Fruit fly (Drosophila melanogaster) whole organism, embryonic: ENCODE results near the gene Cpr65Au.
A peak's percentile ranks its signal among the peaks of the same experiment; 100 is the strongest.

ENCODE experiments used
- Adf1 ChIP-seq: fragments of 200-800 bp; sonication (Bioruptor generic); IDR thresholded peaks from 2 replicates; pipeline ENCODE4 v1.3.6; 2022; ENCODE audit warnings: missing biosample characterization, missing genetic modification characterization
- Atf6 ChIP-seq: fragments of 200-800 bp; sonication (Bioruptor generic); IDR thresholded peaks from 2 replicates; pipeline ENCODE4 v1.3.6; 2022; ENCODE audit warnings: missing biosample characterization, missing genetic modification characterization
- B-H2 ChIP-seq: fragments of 200-800 bp; sonication (Bioruptor generic); optimal IDR thresholded peaks from 2 replicates; lab custom pipeline; 2018; ENCODE audit warnings: missing biosample characterization, mild to moderate bottlenecking, missing genetic modification characterization
- CG10147 ChIP-seq: fragments of 200-800 bp; sonication (Bioruptor generic); optimal IDR thresholded peaks from 2 replicates; lab custom pipeline; 2019; ENCODE audit warnings: missing biosample characterization, mild to moderate bottlenecking, missing genetic modification characterization, moderate library complexity
- CG10979 ChIP-seq: fragments of 200-800 bp; sonication (Bioruptor generic); optimal IDR thresholded peaks from 2 replicates; lab custom pipeline; 2018; ENCODE audit warnings: missing biosample characterization, mild to moderate bottlenecking, missing genetic modification characterization, moderate library complexity
- CG13624 ChIP-seq: fragments of 200-800 bp; sonication (Bioruptor generic); optimal IDR thresholded peaks from 2 replicates; lab custom pipeline; 2016; ENCODE audit warnings: missing biosample characterization, missing genetic modification characterization
- CG14965 ChIP-seq: fragments of 200-800 bp; sonication (Bioruptor generic); optimal IDR thresholded peaks from 2 replicates; lab custom pipeline; 2016; ENCODE audit warnings: missing biosample characterization, missing genetic modification characterization, borderline replicate concordance
- CG15073 ChIP-seq: fragments of 200-800 bp; sonication (Bioruptor generic); optimal IDR thresholded peaks from 2 replicates; lab custom pipeline; 2016; ENCODE audit warnings: missing biosample characterization, missing genetic modification characterization
- CG17829 ChIP-seq: fragments of 200-800 bp; optimal IDR thresholded peaks from 2 replicates; lab custom pipeline; 2019; ENCODE audit warnings: missing biosample characterization, mild to moderate bottlenecking, missing genetic modification characterization, moderate library complexity
- CG18619 ChIP-seq: fragments of 200-800 bp; sonication (Bioruptor generic); optimal IDR thresholded peaks from 3 replicates; lab custom pipeline; 2017; ENCODE audit warnings: missing biosample characterization, mild to moderate bottlenecking, missing genetic modification characterization
- CG30403 ChIP-seq: fragments of 200-800 bp; sonication (Bioruptor generic); optimal IDR thresholded peaks from 3 replicates; lab custom pipeline; 2016; ENCODE audit warnings: missing biosample characterization, missing genetic modification characterization
- CG3065 ChIP-seq: fragments of 200-800 bp; sonication (Bioruptor generic); optimal IDR thresholded peaks from 2 replicates; lab custom pipeline; 2016; ENCODE audit warnings: missing biosample characterization, missing genetic modification characterization
- CG31365 ChIP-seq: fragments of 200-800 bp; sonication (Bioruptor generic); optimal IDR thresholded peaks from 2 replicates; lab custom pipeline; 2018; ENCODE audit warnings: missing biosample characterization, mild to moderate bottlenecking, missing genetic modification characterization
- CG4404 ChIP-seq: fragments of 200-800 bp; sonication (Bioruptor generic); IDR thresholded peaks from 2 replicates; pipeline ENCODE4 v1.3.6; 2022; ENCODE audit warnings: missing biosample characterization, missing genetic modification characterization
- CG5953 ChIP-seq: fragments of 200-800 bp; sonication (Bioruptor generic); IDR thresholded peaks from 2 replicates; pipeline ENCODE4 v1.3.6; 2022; ENCODE audit warnings: missing biosample characterization, missing genetic modification characterization
- CG6175 ChIP-seq: fragments of 200-800 bp; sonication (Bioruptor generic); IDR thresholded peaks from 3 replicates; pipeline ENCODE4 v1.3.6; 2022; ENCODE audit warnings: missing biosample characterization, missing genetic modification characterization
- CG6254 ChIP-seq: fragments of 200-800 bp; sonication (Bioruptor generic); optimal IDR thresholded peaks from 3 replicates; lab custom pipeline; 2017; ENCODE audit warnings: mild to moderate bottlenecking, missing biosample characterization, missing genetic modification reagents, missing genetic modification characterization
- CG6272 ChIP-seq: fragments of 200-800 bp; sonication (Bioruptor generic); IDR thresholded peaks from 2 replicates; pipeline ENCODE4 v1.3.6; 2022; ENCODE audit warnings: missing biosample characterization, missing genetic modification characterization
- CG6765 ChIP-seq: fragments of 200-800 bp; sonication (Bioruptor generic); optimal IDR thresholded peaks from 3 replicates; lab custom pipeline; 2017; ENCODE audit warnings: missing biosample characterization, mild to moderate bottlenecking, missing genetic modification characterization
- Dll ChIP-seq: fragments of 200-800 bp; sonication (Bioruptor generic); IDR thresholded peaks from 4 replicates; pipeline ENCODE4 v1.3.6; 2022; ENCODE audit warnings: missing biosample characterization, missing genetic modification characterization; ENCODE audit not compliant: partially characterized antibody
- Drgx ChIP-seq: fragments of 200-800 bp; sonication (Bioruptor generic); IDR thresholded peaks from 2 replicates; pipeline ENCODE4 v1.3.6; 2022; ENCODE audit warnings: missing biosample characterization, missing genetic modification characterization
- H2.0 ChIP-seq: fragments of 200-800 bp; sonication (Bioruptor generic); IDR thresholded peaks from 2 replicates; pipeline ENCODE4 v1.3.6; 2022; ENCODE audit warnings: missing biosample characterization, missing genetic modification characterization
- NC2β ChIP-seq: fragments of 200-800 bp; sonication (Bioruptor generic); optimal IDR thresholded peaks from 2 replicates; lab custom pipeline; 2016; ENCODE audit warnings: missing biosample characterization, missing genetic modification characterization
- NK7.1 ChIP-seq: fragments of 200-800 bp; sonication (Bioruptor generic); optimal IDR thresholded peaks from 3 replicates; lab custom pipeline; 2016; ENCODE audit warnings: missing biosample characterization, missing genetic modification characterization
- Nf-YC ChIP-seq: fragments of 200-800 bp; optimal IDR thresholded peaks from 3 replicates; lab custom pipeline; 2019; ENCODE audit warnings: missing biosample characterization, mild to moderate bottlenecking, missing genetic modification characterization, moderate library complexity
- Oli ChIP-seq: fragments of 200-800 bp; sonication (Bioruptor generic); optimal IDR thresholded peaks from 2 replicates; lab custom pipeline; 2018; ENCODE audit warnings: missing biosample characterization, mild to moderate bottlenecking, missing genetic modification characterization, moderate library complexity
- Opbp ChIP-seq: fragments of 200-800 bp; sonication (Bioruptor generic); IDR thresholded peaks from 3 replicates; pipeline ENCODE4 v1.3.6; 2022; ENCODE audit warnings: missing biosample characterization, missing genetic modification characterization; ENCODE audit not compliant: partially characterized antibody
- Rx ChIP-seq: fragments of 200-800 bp; sonication (Bioruptor generic); IDR thresholded peaks from 2 replicates; pipeline ENCODE4 v1.3.6; 2022; ENCODE audit warnings: missing biosample characterization, missing genetic modification characterization
- Six4 ChIP-seq: fragments of 200-800 bp; sonication (Bioruptor generic); optimal IDR thresholded peaks from 2 replicates; lab custom pipeline; 2016; ENCODE audit warnings: missing biosample characterization, missing genetic modification characterization
- Sry-β ChIP-seq: fragments of 200-800 bp; sonication (Bioruptor generic); optimal IDR thresholded peaks from 2 replicates; lab custom pipeline; 2018; ENCODE audit warnings: missing biosample characterization, mild to moderate bottlenecking, missing genetic modification characterization, moderate library complexity
- bigmax ChIP-seq: fragments of 200-800 bp; sonication (Bioruptor generic); optimal IDR thresholded peaks from 2 replicates; lab custom pipeline; 2018; ENCODE audit warnings: missing biosample characterization, mild to moderate bottlenecking, missing genetic modification characterization
- cg ChIP-seq: fragments of 200-800 bp; sonication (Bioruptor generic); optimal IDR thresholded peaks from 3 replicates; lab custom pipeline; 2019; ENCODE audit warnings: missing biosample characterization, mild to moderate bottlenecking, missing genetic modification characterization, moderate library complexity
- dimm ChIP-seq: fragments of 200-800 bp; sonication (Bioruptor generic); IDR thresholded peaks from 2 replicates; pipeline ENCODE4 v1.3.6; 2022; ENCODE audit warnings: missing biosample characterization, missing genetic modification characterization
- dmrt11E ChIP-seq: fragments of 200-800 bp; sonication (Bioruptor generic); optimal IDR thresholded peaks from 3 replicates; lab custom pipeline; 2018; ENCODE audit warnings: missing biosample characterization, mild to moderate bottlenecking, missing genetic modification characterization, moderate library complexity
- esg ChIP-seq: fragments of 200-800 bp; sonication (Bioruptor generic); conservative IDR thresholded peaks from 2 replicates; pipeline ENCODE4 v1.3.6; 2022; ENCODE audit warnings: missing biosample characterization, missing genetic modification characterization
- fd64A ChIP-seq: fragments of 200-800 bp; sonication (Bioruptor generic); optimal IDR thresholded peaks from 3 replicates; lab custom pipeline; 2018; ENCODE audit warnings: missing biosample characterization, mild to moderate bottlenecking, missing genetic modification characterization
- ftz-f1 ChIP-seq: fragments of 200-800 bp; sonication (Bioruptor generic); optimal IDR thresholded peaks from 2 replicates; lab custom pipeline; 2016; ENCODE audit warnings: missing biosample characterization, missing genetic modification characterization
- gcm2 ChIP-seq: fragments of 200-800 bp; sonication (Bioruptor generic); optimal IDR thresholded peaks from 2 replicates; lab custom pipeline; 2016; ENCODE audit warnings: missing biosample characterization, missing genetic modification characterization
- kah ChIP-seq: fragments of 200-800 bp; sonication (Bioruptor generic); optimal IDR thresholded peaks from 2 replicates; lab custom pipeline; 2018; ENCODE audit warnings: missing biosample characterization, mild to moderate bottlenecking, missing genetic modification characterization
- kay ChIP-seq: fragments of 200-800 bp; sonication (Bioruptor generic); optimal IDR thresholded peaks from 2 replicates; lab custom pipeline; 2016; ENCODE audit warnings: missing biosample characterization, missing genetic modification characterization
- lilli ChIP-seq: fragments of 200-800 bp; sonication (Bioruptor generic); optimal IDR thresholded peaks from 3 replicates; lab custom pipeline; 2016; ENCODE audit warnings: missing biosample characterization, missing genetic modification characterization
- org-1 ChIP-seq: fragments of 200-800 bp; sonication (Bioruptor generic); optimal IDR thresholded peaks from 2 replicates; lab custom pipeline; 2017; ENCODE audit warnings: missing biosample characterization, missing genetic modification characterization
- pfk ChIP-seq: fragments of 200-800 bp; sonication (Bioruptor generic); optimal IDR thresholded peaks from 2 replicates; lab custom pipeline; 2018; ENCODE audit warnings: missing biosample characterization, mild to moderate bottlenecking, missing genetic modification characterization, moderate library complexity
- pros ChIP-seq: fragments of 200-800 bp; sonication (Bioruptor generic); optimal IDR thresholded peaks from 3 replicates; lab custom pipeline; 2019; ENCODE audit warnings: missing biosample characterization, mild to moderate bottlenecking, missing genetic modification characterization, moderate library complexity
- scrt ChIP-seq: fragments of 200-800 bp; sonication (Bioruptor generic); optimal IDR thresholded peaks from 2 replicates; lab custom pipeline; 2018; ENCODE audit warnings: missing biosample characterization, mild to moderate bottlenecking, missing genetic modification characterization, moderate library complexity
- sisA ChIP-seq: fragments of 200-800 bp; sonication (Bioruptor generic); IDR thresholded peaks from 2 replicates; pipeline ENCODE4 v1.3.6; 2022; ENCODE audit warnings: missing biosample characterization, missing genetic modification characterization
- tll ChIP-seq, 2 experiments: fragments of 200-800 bp in 1 of 2; fragments of >200 bp in 1 of 2; sonication (Bioruptor generic) in 1 of 2; optimal IDR thresholded peaks; 2 replicates each; lab custom pipeline; 2017 to 2019; ENCODE audit warnings: missing biosample characterization in 2 of 2, missing genetic modification characterization in 2 of 2, mild to moderate bottlenecking in 1 of 2, moderate library complexity in 1 of 2
- trem ChIP-seq: fragments of 200-800 bp; optimal IDR thresholded peaks from 3 replicates; lab custom pipeline; 2019; ENCODE audit warnings: missing biosample characterization, mild to moderate bottlenecking, missing genetic modification characterization, moderate library complexity
- unc-4 ChIP-seq: fragments of 200-800 bp; sonication (Bioruptor generic); IDR thresholded peaks from 2 replicates; pipeline ENCODE4 v1.3.6; 2022; ENCODE audit warnings: missing biosample characterization, missing genetic modification characterization; ENCODE audit not compliant: partially characterized antibody

Gene Cpr65Au

dm6 chr3L:6124616-6125408, 7.1 kb downstream of the Cpr65Au start (continued):
- no peak for TF ChIP-seq Opbp (GFP tag; lab: Robert Waterston, UW)
- peak; percentile 54 for TF ChIP-seq CG10147 (GFP tag; lab: Kevin White, UChicago)
- peak; percentile 70 for TF ChIP-seq CG10979 (tag; lab: Kevin White, UChicago)
- no peak for TF ChIP-seq pros
- TF ChIP-seq Rx (GFP tag; lab: Robert Waterston, UW) = peak; percentile 81
- peak; percentile 55 for TF ChIP-seq CG6272 (GFP tag; lab: Robert Waterston, UW)
- TF ChIP-seq lilli (GFP tag; lab: Kevin White, UChicago) = peak; percentile 32
- TF ChIP-seq CG5953 (GFP tag; lab: Robert Waterston, UW) = peak; percentile 79
- peak; percentile 99 for TF ChIP-seq CG6254 (GFP tag; lab: Kevin White, UChicago)
- peak; percentile 96 for TF ChIP-seq CG31365 (tag; lab: Kevin White, UChicago)
- peak; percentile 64 for TF ChIP-seq kah
- TF ChIP-seq H2.0 (GFP tag; lab: Robert Waterston, UW) = peak; percentile 58; the same call in 1 of the 2 replicates
- TF ChIP-seq CG3065 = no peak
- TF ChIP-seq Adf1 = peak; percentile 30; the same call in 1 of the 2 replicates
- no peak for TF ChIP-seq kay
- peak; percentile 52 for TF ChIP-seq Nf-YC
- peak; percentile 71 for TF ChIP-seq B-H2 (GFP tag; lab: Kevin White, UChicago)
- no peak for TF ChIP-seq CG4404
- TF ChIP-seq Sry-β (GFP tag; lab: Kevin White, UChicago) = peak; percentile 62
- TF ChIP-seq CG13624 (GFP tag; lab: Kevin White, UChicago) = peak; percentile 13
- TF ChIP-seq bigmax (GFP tag; lab: Kevin White, UChicago) = peak; percentile 68
- no peak for TF ChIP-seq gcm2 (GFP tag; lab: Kevin White, UChicago)
- TF ChIP-seq CG17829 (tag; lab: Kevin White, UChicago) = peak; percentile 69
- TF ChIP-seq CG15073 (GFP tag; lab: Kevin White, UChicago) = no peak
- peak; percentile 75 for TF ChIP-seq CG18619
- TF ChIP-seq esg = peak; percentile 25
- TF ChIP-seq pfk (GFP tag; lab: Kevin White, UChicago) = peak; percentile 60
- TF ChIP-seq unc-4 (GFP tag; lab: Robert Waterston, UW) = no peak
- peak; percentile 81 for TF ChIP-seq CG6175
- TF ChIP-seq tll (GFP tag; optimal IDR thresholded peaks at IDR 0.05; lab: Kevin White, UChicago) = peak in 1 of 2 experiments; percentile 81
- peak; percentile 46 for TF ChIP-seq Six4 (GFP tag; lab: Kevin White, UChicago)
- no peak for TF ChIP-seq fd64A
- peak; percentile 12 for TF ChIP-seq ftz-f1 (GFP tag; lab: Kevin White, UChicago)
- TF ChIP-seq sisA = no peak
- peak; percentile 71 for TF ChIP-seq Atf6 (GFP tag; lab: Robert Waterston, UW)
- TF ChIP-seq trem = peak; percentile 41
- peak; percentile 88 for TF ChIP-seq CG6765 (GFP tag; lab: Kevin White, UChicago)
- 0 out of 2 replicates have a peak, but pooled peaks have one; percentile 34 for TF ChIP-seq dimm (GFP tag; lab: Robert Waterston, UW)
- TF ChIP-seq cg (GFP tag; lab: Kevin White, UChicago) = no peak
- peak; percentile 49 for TF ChIP-seq dmrt11E
- TF ChIP-seq Dll (GFP tag; lab: Robert Waterston, UW) = no peak
- peak; percentile 40 for TF ChIP-seq Oli (tag; lab: Kevin White, UChicago)
- TF ChIP-seq org-1 = peak; percentile 57
- peak; percentile 50 for TF ChIP-seq NC2β (GFP tag; lab: Kevin White, UChicago)
- TF ChIP-seq CG30403 = peak; percentile 53
- peak; percentile 23 for TF ChIP-seq CG14965
- TF ChIP-seq Drgx (GFP tag; lab: Robert Waterston, UW) = no peak
- TF ChIP-seq scrt (GFP tag; lab: Kevin White, UChicago) = peak; percentile 76
- TF ChIP-seq NK7.1 (GFP tag; lab: Kevin White, UChicago) = peak; percentile 79
